Worm (Caenorhabditis elegans): ENCODE data around the gene sre-28.

The sre-28 gene

ce11 chrV:9970119-9970518 is 25.9 kb downstream of the sre-28 start (continued):
- TF ChIP-seq hlh-13 (GFP tag; optimal IDR thresholded peaks at IDR 0.05) (peak; percentile 90), ceh-2 (tag; optimal IDR thresholded peaks at IDR 0.05) (peak; percentile 93), elt-2 (tag; optimal IDR thresholded peaks at IDR 0.05) (peak; percentile 93), zip-5 (tag; optimal IDR thresholded peaks at IDR 0.05) (peak; percentile 74), mec-3 (tag; optimal IDR thresholded peaks at IDR 0.05; ENCODE audit: borderline replicate concordance) (peak; percentile 69), odd-2 (tag; optimal IDR thresholded peaks at IDR 0.05) (peak; percentile 43), ceh-22 (tag; optimal IDR thresholded peaks at IDR 0.05) (no peak), syd-9 (tag; optimal IDR thresholded peaks at IDR 0.05) (peak; percentile 96), madf-2 (tag; optimal IDR thresholded peaks at IDR 0.05) (peak; percentile 87), ceh-9 (tag; optimal IDR thresholded peaks at IDR 0.05) (peak; percentile 90), sdc-2 (tag; optimal IDR thresholded peaks at IDR 0.05) (peak; percentile 85), ceh-34 (tag; optimal IDR thresholded peaks at IDR 0.05) (peak; percentile 95), lin-11 (tag; optimal IDR thresholded peaks at IDR 0.05) (peak; percentile 88), fkh-10 (GFP tag; optimal IDR thresholded peaks at IDR 0.05) (peak; percentile 15), ceh-18 (tag; optimal IDR thresholded peaks at IDR 0.05) (peak; percentile 89), pax-1 (tag; optimal IDR thresholded peaks at IDR 0.05) (no peak), sox-4 (tag; optimal IDR thresholded peaks at IDR 0.05) (peak; percentile 93), F13H6.1 (tag; optimal IDR thresholded peaks at IDR 0.05) (peak; percentile 94), dmd-4 (tag; optimal IDR thresholded peaks at IDR 0.05; ENCODE audit: borderline replicate concordance) (peak; percentile 95)

DNA sequence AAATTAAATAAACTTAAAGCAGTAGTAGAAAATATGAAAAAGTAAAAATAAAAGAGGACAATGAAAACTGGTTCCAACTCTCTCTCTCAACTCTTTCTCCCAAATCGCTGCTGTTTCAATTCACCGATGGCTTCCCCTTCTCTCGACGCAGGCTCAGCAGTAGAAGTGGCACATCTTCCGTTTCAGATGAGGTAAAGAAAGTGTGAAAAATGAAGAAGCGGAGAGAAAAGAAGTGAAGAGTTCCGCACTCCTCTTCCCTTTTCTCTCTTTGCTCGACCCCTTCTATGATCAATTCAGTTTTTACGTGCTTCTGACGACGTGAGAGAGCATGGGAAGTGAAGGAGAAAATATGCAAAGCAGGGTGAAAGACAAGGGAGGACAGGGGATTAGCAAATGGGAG is 30.1 kb downstream of the sre-28 start:
- no peak for TF ChIP-seq ceh-9 (tag; optimal IDR thresholded peaks at IDR 0.05)
- no peak for TF ChIP-seq gmeb-2 (tag; optimal IDR thresholded peaks at IDR 0.05)
- no peak for TF ChIP-seq odd-2 (tag; optimal IDR thresholded peaks at IDR 0.05)
- TF ChIP-seq nhr-11 (tag; optimal IDR thresholded peaks at IDR 0.05) = no peak
- TF ChIP-seq ref-2 (tag; optimal IDR thresholded peaks at IDR 0.05) = no peak
- no peak for TF ChIP-seq unc-55 (GFP tag; optimal IDR thresholded peaks at IDR 0.05)
- TF ChIP-seq nfya-1 (tag; optimal IDR thresholded peaks at IDR 0.05) = peak; percentile 28
- TF ChIP-seq ceh-31 (tag; optimal IDR thresholded peaks at IDR 0.05) = peak; percentile 30
- peak; percentile 62 for TF ChIP-seq unc-42 (tag; optimal IDR thresholded peaks at IDR 0.05)
- TF ChIP-seq pqm-1 (tag; optimal IDR thresholded peaks at IDR 0.05) = no peak
- no peak for TF ChIP-seq ceh-19 (GFP tag; optimal IDR thresholded peaks at IDR 0.05)
- TF ChIP-seq hlh-6 (tag; optimal IDR thresholded peaks at IDR 0.05) = no peak
- no peak for TF ChIP-seq C08G9.2 (tag; optimal IDR thresholded peaks at IDR 0.05)
- TF ChIP-seq rnt-1 (tag; optimal IDR thresholded peaks at IDR 0.05) = no peak
- no peak for TF ChIP-seq pat-9 (tag; optimal IDR thresholded peaks at IDR 0.05)

DNA sequence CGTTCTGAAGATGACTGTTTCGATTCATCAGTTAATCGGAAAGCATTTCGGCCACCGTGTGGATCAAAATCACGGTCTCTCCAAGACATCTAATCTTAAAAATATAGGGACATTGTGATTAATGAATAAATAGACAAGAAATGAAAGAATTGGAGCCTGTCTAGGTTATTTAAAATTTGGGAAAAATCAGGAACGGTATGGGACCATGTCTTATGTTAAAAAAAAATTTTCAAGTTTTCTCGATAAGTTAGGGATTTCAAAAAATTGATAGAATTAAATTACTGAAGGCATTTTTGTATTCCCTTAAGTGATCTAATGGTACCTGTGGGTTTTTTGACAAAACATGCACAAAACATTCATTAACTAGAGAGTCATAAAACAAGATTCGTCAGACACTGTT is 31.9 kb downstream of the sre-28 start, which contains the start of gene unc-41:
Gene unc-41, minus strand, starts transcription at position 101 of the 400 bp plus-strand sequence.
- no peak for TF ChIP-seq ceh-9 (tag; optimal IDR thresholded peaks at IDR 0.05)
- no peak for TF ChIP-seq ceh-19 (GFP tag; optimal IDR thresholded peaks at IDR 0.05)
- TF ChIP-seq gmeb-2 (tag; optimal IDR thresholded peaks at IDR 0.05) = no peak
- no peak for TF ChIP-seq pha-4 (tag; optimal IDR thresholded peaks at IDR 0.05)
- no peak for TF ChIP-seq nfya-1 (tag; optimal IDR thresholded peaks at IDR 0.05)
- no peak for TF ChIP-seq ceh-45 (GFP tag; IDR thresholded peaks at IDR 0.05)
- no peak for TF ChIP-seq ceh-22 (tag; optimal IDR thresholded peaks at IDR 0.05)
- no peak for TF ChIP-seq ceh-31 (tag; optimal IDR thresholded peaks at IDR 0.05)
- TF ChIP-seq madf-2 (tag; optimal IDR thresholded peaks at IDR 0.05) = no peak
- TF ChIP-seq rnt-1 (tag; optimal IDR thresholded peaks at IDR 0.05) = no peak
- TF ChIP-seq F13H6.1 (tag; optimal IDR thresholded peaks at IDR 0.05) = no peak
- TF ChIP-seq fkh-6 (tag; optimal IDR thresholded peaks at IDR 0.05) = no peak
- no peak for TF ChIP-seq syd-9 (tag; optimal IDR thresholded peaks at IDR 0.05)
- no peak for TF ChIP-seq unc-3 (GFP tag; conservative IDR thresholded peaks at IDR 0.05)
- no peak for TF ChIP-seq unc-3 (tag; optimal IDR thresholded peaks at IDR 0.05)
- no peak for TF ChIP-seq ref-2 (tag; optimal IDR thresholded peaks at IDR 0.05)
- no peak for TF ChIP-seq zip-5 (tag; optimal IDR thresholded peaks at IDR 0.05)

- TF ChIP-seq unc-42 (tag; optimal IDR thresholded peaks at IDR 0.05) (peak; percentile 54), sdc-2 (tag; optimal IDR thresholded peaks at IDR 0.05) (no peak)
Measured at ce11 chrV:9977211-9977610, 33.0 kb downstream of the sre-28 start.
